Fruit fly (Drosophila melanogaster) whole organism, pupa: ENCODE results near the gene CG44406.

ENCODE experiments used
- CG10348 ChIP-seq: fragments of 200-800 bp; sonication (Bioruptor generic); IDR thresholded peaks from 2 replicates; pipeline ENCODE4 v1.3.6; 2022; ENCODE audit warnings: missing biosample characterization, missing genetic modification characterization
- CG12605 ChIP-seq: fragments of 200-800 bp; sonication (Bioruptor generic); IDR thresholded peaks from 2 replicates; pipeline ENCODE4 v1.3.6; 2022; ENCODE audit warnings: missing biosample characterization, missing genetic modification characterization
- CG13204 ChIP-seq: fragments of 200-800 bp; sonication (Bioruptor generic); optimal IDR thresholded peaks from 2 replicates; lab custom pipeline; 2018; ENCODE audit warnings: missing biosample characterization, mild to moderate bottlenecking, missing genetic modification characterization, moderate library complexity
- CG14655 ChIP-seq: fragments of 200-800 bp; sonication (Bioruptor generic); optimal IDR thresholded peaks from 3 replicates; lab custom pipeline; 2017; ENCODE audit warnings: mild to moderate bottlenecking, missing biosample characterization, missing genetic modification reagents, missing genetic modification characterization
- CG15710 ChIP-seq: fragments of 200-800 bp; sonication (Bioruptor generic); optimal IDR thresholded peaks from 2 replicates; lab custom pipeline; 2018; ENCODE audit warnings: missing biosample characterization, mild to moderate bottlenecking, missing genetic modification characterization, moderate library complexity
- CG17806 ChIP-seq: fragments of 200-800 bp; sonication (Bioruptor generic); optimal IDR thresholded peaks from 2 replicates; lab custom pipeline; 2018; ENCODE audit warnings: missing biosample characterization, mild to moderate bottlenecking, missing genetic modification characterization, moderate library complexity
- CG32121 ChIP-seq: fragments of 200-800 bp; sonication (Bioruptor generic); IDR thresholded peaks from 2 replicates; pipeline ENCODE4 v1.3.6; 2022; ENCODE audit warnings: missing biosample characterization, missing genetic modification characterization
- CG34367 ChIP-seq: fragments of 200-800 bp; sonication (Bioruptor generic); optimal IDR thresholded peaks from 2 replicates; lab custom pipeline; 2018; ENCODE audit warnings: missing biosample characterization, mild to moderate bottlenecking, missing genetic modification characterization
- CG4496 ChIP-seq: fragments of 200-800 bp; sonication (Bioruptor generic); IDR thresholded peaks from 3 replicates; pipeline ENCODE4 v1.3.6; 2022; ENCODE audit warnings: missing biosample characterization, missing genetic modification characterization
- CG8159 ChIP-seq: fragments of 200-800 bp; sonication (Bioruptor generic); optimal IDR thresholded peaks from 3 replicates; lab custom pipeline; 2018; ENCODE audit warnings: missing biosample characterization, mild to moderate bottlenecking, missing genetic modification characterization, moderate library complexity
- CG8301 ChIP-seq: fragments of 200-800 bp; sonication (Bioruptor generic); optimal IDR thresholded peaks from 2 replicates; lab custom pipeline; 2018; ENCODE audit warnings: missing biosample characterization, mild to moderate bottlenecking, missing genetic modification characterization
- CG9948 ChIP-seq: fragments of 200-800 bp; sonication (Bioruptor generic); optimal IDR thresholded peaks from 2 replicates; lab custom pipeline; 2018; ENCODE audit warnings: missing biosample characterization, mild to moderate bottlenecking, missing genetic modification characterization, moderate library complexity
- D1 ChIP-seq: fragments of 200-800 bp; sonication (Bioruptor generic); optimal IDR thresholded peaks from 2 replicates; lab custom pipeline; 2018; ENCODE audit warnings: missing biosample characterization, mild to moderate bottlenecking, missing genetic modification characterization, moderate library complexity
- EcR ChIP-seq: fragments of 200-800 bp; sonication (Bioruptor generic); optimal IDR thresholded peaks from 3 replicates; lab custom pipeline; 2019; ENCODE audit warnings: missing biosample characterization, missing genetic modification characterization, mild to moderate bottlenecking, moderate library complexity, missing genetic modification reagents
- Ets98B ChIP-seq: fragments of 200-800 bp; sonication (Bioruptor generic); IDR thresholded peaks from 2 replicates; pipeline ENCODE4 v1.3.6; 2022; ENCODE audit warnings: missing biosample characterization, missing genetic modification characterization
- Pif1A ChIP-seq: fragments of 200-800 bp; sonication (Bioruptor generic); optimal IDR thresholded peaks from 3 replicates; lab custom pipeline; 2016; ENCODE audit warnings: missing biosample characterization, missing genetic modification characterization
- Pif1B ChIP-seq: fragments of 200-800 bp; sonication (Bioruptor generic); optimal IDR thresholded peaks from 3 replicates; lab custom pipeline; 2016; ENCODE audit warnings: missing biosample characterization, missing genetic modification characterization
- Snoo ChIP-seq: fragments of 200-800 bp; sonication (Bioruptor generic); optimal IDR thresholded peaks from 3 replicates; lab custom pipeline; 2017; ENCODE audit warnings: missing biosample characterization, mild to moderate bottlenecking, missing genetic modification characterization, inconsistent platforms
- fd96Ca ChIP-seq: fragments of 200-800 bp; sonication (Bioruptor generic); IDR thresholded peaks from 3 replicates; pipeline ENCODE4 v1.3.6; 2022; ENCODE audit warnings: missing biosample characterization, missing genetic modification characterization
- gl ChIP-seq: fragments of 200-800 bp; sonication (Bioruptor generic); optimal IDR thresholded peaks from 2 replicates; lab custom pipeline; 2018; ENCODE audit warnings: missing biosample characterization, mild to moderate bottlenecking, missing genetic modification characterization
- rn ChIP-seq: fragments of 200-800 bp; sonication (Bioruptor generic); IDR thresholded peaks from 2 replicates; pipeline ENCODE4 v1.3.6; 2022; ENCODE audit warnings: missing biosample characterization, missing genetic modification characterization

The CG44406 gene

DNA sequence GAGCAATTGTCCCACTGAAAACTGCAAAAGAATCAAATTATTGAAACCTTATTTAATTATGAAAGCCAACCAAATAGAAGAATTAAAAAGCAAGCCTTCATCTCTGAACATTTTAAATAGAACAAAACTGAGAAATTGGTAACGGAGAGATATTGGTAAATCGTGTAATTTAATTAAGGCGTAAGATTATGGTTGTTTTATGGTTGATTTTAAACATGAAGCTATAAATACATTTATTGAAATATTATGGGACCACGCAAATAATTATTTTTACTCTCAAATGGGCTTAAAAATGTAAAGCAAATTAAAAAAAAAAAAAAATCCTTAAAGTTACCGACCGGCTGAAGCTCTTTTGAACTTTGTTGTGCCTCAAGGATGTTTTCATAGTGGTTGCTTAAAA, at the start of gene CG44406:
Gene CG44406, minus strand, starts transcription at position 101 of the 400 bp plus-strand sequence.
- TF ChIP-seq fd96Ca (no peak), CG34367 (tag; lab: Kevin White, UChicago) (no peak), CG9948 (no peak), EcR (GFP tag; lab: Kevin White, UChicago) (no peak), Ets98B (no peak), CG4496 (GFP tag; lab: Robert Waterston, UW) (no peak), CG32121 (GFP tag; lab: Robert Waterston, UW) (no peak), CG12605 (GFP tag; lab: Robert Waterston, UW) (no peak), CG15710 (tag; lab: Kevin White, UChicago) (no peak), CG17806 (tag; lab: Kevin White, UChicago) (no peak), D1 (tag; lab: Kevin White, UChicago) (no peak), CG13204 (no peak), CG8301 (tag; lab: Kevin White, UChicago) (no peak), CG8159 (tag; lab: Kevin White, UChicago) (no peak), Pif1B (GFP tag; lab: Kevin White, UChicago) (no peak), gl (tag; lab: Kevin White, UChicago) (no peak), CG14655 (no peak), rn (GFP tag; lab: Robert Waterston, UW) (no peak), CG10348 (GFP tag; lab: Robert Waterston, UW) (no peak), Pif1A (GFP tag; lab: Kevin White, UChicago) (no peak)

- TF ChIP-seq CG8159 (tag; lab: Kevin White, UChicago) (peak; percentile 30), CG32121 (GFP tag; lab: Robert Waterston, UW) (no peak), Pif1A (GFP tag; lab: Kevin White, UChicago) (no peak), gl (tag; lab: Kevin White, UChicago) (no peak)
Measured at dm6 chr2L:17027503-17027902, 45.4 kb upstream of the CG44406 start.

- no peak for TF ChIP-seq CG8159 (tag; lab: Kevin White, UChicago)
- TF ChIP-seq EcR (GFP tag; lab: Kevin White, UChicago): no peak
- no peak for TF ChIP-seq CG4496 (GFP tag; lab: Robert Waterston, UW)
- TF ChIP-seq Pif1A (GFP tag; lab: Kevin White, UChicago): no peak
- no peak for TF ChIP-seq D1 (tag; lab: Kevin White, UChicago)
- no peak for TF ChIP-seq CG34367 (tag; lab: Kevin White, UChicago)
- no peak for TF ChIP-seq gl (tag; lab: Kevin White, UChicago)
- TF ChIP-seq CG9948: no peak
- no peak for TF ChIP-seq CG13204
- TF ChIP-seq CG14655: no peak
- TF ChIP-seq CG12605 (GFP tag; lab: Robert Waterston, UW): no peak
Measured at dm6 chr2L:17014600-17014999, 32.5 kb upstream of the CG44406 start, which contains the start of gene CG6304. Gene CG6304 (minus strand): TSS chr2L:17014700.

dm6 chr2L:16996343-16996742, 14.2 kb upstream of the CG44406 start:
- TF ChIP-seq CG32121 (GFP tag; lab: Robert Waterston, UW) (no peak), Pif1B (GFP tag; lab: Kevin White, UChicago) (no peak), CG12605 (GFP tag; lab: Robert Waterston, UW) (no peak), CG10348 (GFP tag; lab: Robert Waterston, UW) (no peak), CG34367 (tag; lab: Kevin White, UChicago) (no peak), Ets98B (no peak), gl (tag; lab: Kevin White, UChicago) (no peak), D1 (tag; lab: Kevin White, UChicago) (no peak)

dm6 chr2L:16984678-16985077, 2.6 kb upstream of the CG44406 start, which contains the start of gene CG31806:
Gene CG31806 (plus strand): TSS chr2L:16984978.
- TF ChIP-seq D1 (tag; lab: Kevin White, UChicago): no peak
- no peak for TF ChIP-seq CG17806 (tag; lab: Kevin White, UChicago)
- TF ChIP-seq CG14655: no peak
- no peak for TF ChIP-seq CG9948
- no peak for TF ChIP-seq fd96Ca
- TF ChIP-seq Snoo (tag; lab: Kevin White, UChicago): no peak
- no peak for TF ChIP-seq CG34367 (tag; lab: Kevin White, UChicago)
- no peak for TF ChIP-seq CG10348 (GFP tag; lab: Robert Waterston, UW)
- no peak for TF ChIP-seq CG15710 (tag; lab: Kevin White, UChicago)
- TF ChIP-seq CG4496 (GFP tag; lab: Robert Waterston, UW): no peak
- no peak for TF ChIP-seq EcR (GFP tag; lab: Kevin White, UChicago)

- TF ChIP-seq CG8159 (tag; lab: Kevin White, UChicago): no peak
- no peak for TF ChIP-seq CG10348 (GFP tag; lab: Robert Waterston, UW)
- TF ChIP-seq D1 (tag; lab: Kevin White, UChicago): no peak
- no peak for TF ChIP-seq CG9948
- TF ChIP-seq Pif1A (GFP tag; lab: Kevin White, UChicago): no peak
- no peak for TF ChIP-seq fd96Ca
Measured at dm6 chr2L:16972788-16973187, 9.3 kb downstream of the CG44406 start, which contains the start of gene beat-IIIb. Gene beat-IIIb (plus strand): TSS chr2L:16973091.
